Fruit fly (Drosophila melanogaster): Measurements from ENCODE around the gene mtd.
A peak's percentile ranks its signal among the peaks of the same experiment; 100 is the strongest.

DNA sequence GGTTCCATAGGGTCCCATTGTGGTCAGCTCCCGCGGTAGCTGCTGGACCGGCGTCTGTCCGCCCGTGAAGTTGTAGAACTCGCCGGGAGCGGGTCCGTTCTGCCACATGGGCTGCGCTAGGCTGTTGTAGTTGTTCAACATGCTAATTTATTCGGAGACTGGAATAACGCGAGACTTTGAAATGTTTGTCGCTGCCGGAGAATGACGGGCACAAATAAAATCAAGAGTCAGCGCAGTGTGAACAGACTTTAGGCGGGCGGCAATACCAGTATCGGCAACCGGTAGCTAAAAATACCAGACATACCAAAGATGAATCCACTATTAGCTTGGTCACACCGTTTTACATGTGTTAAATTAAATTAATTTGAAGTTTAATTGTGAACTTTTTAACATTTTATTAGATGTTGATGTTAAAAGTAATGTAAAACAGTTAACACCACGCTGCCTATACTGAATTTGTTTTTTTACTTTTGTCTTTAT is 7.7 kb upstream of the mtd start, which contains the start of gene Prosbeta7:
- TF ChIP-seq CG2116 (GFP tag; optimal IDR thresholded peaks at IDR 0.05) (peak; percentile 46), Hr51 (GFP tag; optimal IDR thresholded peaks at IDR 0.05) (peak; percentile 1 to 86), CG11398 (GFP tag; optimal IDR thresholded peaks at IDR 0.05) (no peak), sima (GFP tag; optimal IDR thresholded peaks at IDR 0.05) (no peak), pfk (GFP tag; optimal IDR thresholded peaks at IDR 0.05) (no peak), CG18011 (GFP tag; optimal IDR thresholded peaks at IDR 0.05) (no peak)

Data from whole organism, embryonic.